Fruit fly (Drosophila melanogaster): ENCODE results near the gene CG7394.

The CG7394 gene

DNA sequence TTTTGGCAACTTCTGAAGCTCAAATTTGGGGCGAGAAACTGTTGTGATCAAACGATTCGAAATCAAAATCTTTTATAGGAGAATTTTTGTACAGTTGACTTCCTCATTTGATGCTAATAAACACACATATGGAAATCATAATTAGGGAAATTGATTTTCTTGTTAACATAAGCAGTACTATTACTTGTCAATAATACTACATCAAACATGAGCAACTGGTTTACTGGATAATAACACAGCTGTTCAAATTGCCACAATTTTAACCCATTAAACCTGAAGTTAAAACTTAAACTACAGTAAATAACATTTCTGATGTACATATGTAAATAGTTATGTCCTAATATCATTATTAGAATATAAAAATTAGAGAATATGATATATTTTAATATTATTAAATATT lies 18.1 kb downstream of the CG7394 start, which contains the start of gene CG43390 (continued):
- no peak for TF ChIP-seq seq (GFP tag; IDR thresholded peaks at IDR 0.05)
- no peak for TF ChIP-seq CG10366 (GFP tag; IDR thresholded peaks at IDR 0.05)
- no peak for TF ChIP-seq CG13287 (GFP tag; IDR thresholded peaks at IDR 0.05; ENCODE audit: partially characterized antibody)
- TF ChIP-seq CG12391 (tag; optimal IDR thresholded peaks at IDR 0.05): peak; percentile 5
- peak; percentile 76 for TF ChIP-seq PHDP (tag; optimal IDR thresholded peaks at IDR 0.05)
- TF ChIP-seq CG4404 (GFP tag; IDR thresholded peaks at IDR 0.05): no peak
- TF ChIP-seq CG10431 (GFP tag; optimal IDR thresholded peaks at IDR 0.05): no peak
- no peak for TF ChIP-seq ara (GFP tag; IDR thresholded peaks at IDR 0.05)
- peak; percentile 77; the same call in 1 of the 2 replicates for TF ChIP-seq Rfx (GFP tag; IDR thresholded peaks at IDR 0.05)
- TF ChIP-seq ind (GFP tag; optimal IDR thresholded peaks at IDR 0.05): no peak
- no peak for TF ChIP-seq kni (GFP tag; optimal IDR thresholded peaks at IDR 0.05)
- TF ChIP-seq E2f2 (GFP tag; IDR thresholded peaks at IDR 0.05): no peak
- TF ChIP-seq bsh (GFP tag; optimal IDR thresholded peaks at IDR 0.05): no peak
- TF ChIP-seq CG10565 (GFP tag; optimal IDR thresholded peaks at IDR 0.05): no peak
- TF ChIP-seq CG31365 (tag; optimal IDR thresholded peaks at IDR 0.05): no peak
- no peak for TF ChIP-seq Eip74EF (GFP tag; optimal IDR thresholded peaks at IDR 0.05)
- TF ChIP-seq ab (GFP tag; optimal IDR thresholded peaks at IDR 0.05): no peak
- peak; percentile 29 for TF ChIP-seq bcd (GFP tag; optimal IDR thresholded peaks at IDR 0.05)
- no peak for TF ChIP-seq trem (tag; optimal IDR thresholded peaks at IDR 0.05)
- no peak for TF ChIP-seq Gsc (GFP tag; IDR thresholded peaks at IDR 0.05)
- no peak for TF ChIP-seq CG14965 (GFP tag; optimal IDR thresholded peaks at IDR 0.05; ENCODE audit: borderline replicate concordance)
- no peak for TF ChIP-seq CG7786 (GFP tag; optimal IDR thresholded peaks at IDR 0.05)
- no peak for TF ChIP-seq Bdp1 (GFP tag; optimal IDR thresholded peaks at IDR 0.05)
- no peak for TF ChIP-seq Elba2 (GFP tag; optimal IDR thresholded peaks at IDR 0.05)
- TF ChIP-seq CG32767 (GFP tag; IDR thresholded peaks at IDR 0.05): no peak
- peak; percentile 75 for TF ChIP-seq CG11695 (GFP tag; IDR thresholded peaks at IDR 0.05)
- TF ChIP-seq CG14860 (GFP tag; IDR thresholded peaks at IDR 0.05; ENCODE audit: partially characterized antibody): no peak
- no peak for TF ChIP-seq pum (GFP tag; optimal IDR thresholded peaks at IDR 0.05)
- TF ChIP-seq ato (GFP tag; IDR thresholded peaks at IDR 0.05; ENCODE audit: partially characterized antibody): no peak
- TF ChIP-seq tup (GFP tag; optimal IDR thresholded peaks at IDR 0.05): no peak
- no peak for TF ChIP-seq CG8924 (tag; optimal IDR thresholded peaks at IDR 0.05)
- no peak for TF ChIP-seq Hr3 (GFP tag; optimal IDR thresholded peaks at IDR 0.05)
- no peak for TF ChIP-seq tap (tag; optimal IDR thresholded peaks at IDR 0.05)
- TF ChIP-seq CG1647 (GFP tag; optimal IDR thresholded peaks at IDR 0.05): peak; percentile 48
- no peak for TF ChIP-seq CG4617 (GFP tag; optimal IDR thresholded peaks at IDR 0.05; ENCODE audit: borderline replicate concordance)
- no peak for TF ChIP-seq CHES-1-like (GFP tag; optimal IDR thresholded peaks at IDR 0.05)
- peak; percentile 7 for TF ChIP-seq CG6683 (GFP tag; optimal IDR thresholded peaks at IDR 0.05)
- no peak for TF ChIP-seq sisA (GFP tag; IDR thresholded peaks at IDR 0.05)
- TF ChIP-seq Hr78 (GFP tag; optimal IDR thresholded peaks at IDR 0.05): no peak
- no peak for TF ChIP-seq CG18476 (GFP tag; optimal IDR thresholded peaks at IDR 0.05)
- TF ChIP-seq lmd (GFP tag; IDR thresholded peaks at IDR 0.05): no peak
- no peak for TF ChIP-seq Nf-YC (tag; optimal IDR thresholded peaks at IDR 0.05)
- no peak for TF ChIP-seq Lhr (GFP tag; optimal IDR thresholded peaks at IDR 0.05)
- no peak for TF ChIP-seq CG33557 (GFP tag; optimal IDR thresholded peaks at IDR 0.05)
- TF ChIP-seq BtbVII (GFP tag; optimal IDR thresholded peaks at IDR 0.05): peak; percentile 83
- no peak for TF ChIP-seq CG11723 (GFP tag; optimal IDR thresholded peaks at IDR 0.05)
- no peak for TF ChIP-seq Six4 (GFP tag; optimal IDR thresholded peaks at IDR 0.05)
- TF ChIP-seq tio (GFP tag; optimal IDR thresholded peaks at IDR 0.05): no peak
- peak; percentile 59 for TF ChIP-seq gem (tag; optimal IDR thresholded peaks at IDR 0.05)
- TF ChIP-seq CG8944 (GFP tag; optimal IDR thresholded peaks at IDR 0.05): no peak
- TF ChIP-seq CG6791 (GFP tag; IDR thresholded peaks at IDR 0.05; ENCODE audit: partially characterized antibody): no peak

Measured in whole organism, embryonic.